Worm (Caenorhabditis elegans): Measurements from ENCODE around the gene F41E7.9.

DNA sequence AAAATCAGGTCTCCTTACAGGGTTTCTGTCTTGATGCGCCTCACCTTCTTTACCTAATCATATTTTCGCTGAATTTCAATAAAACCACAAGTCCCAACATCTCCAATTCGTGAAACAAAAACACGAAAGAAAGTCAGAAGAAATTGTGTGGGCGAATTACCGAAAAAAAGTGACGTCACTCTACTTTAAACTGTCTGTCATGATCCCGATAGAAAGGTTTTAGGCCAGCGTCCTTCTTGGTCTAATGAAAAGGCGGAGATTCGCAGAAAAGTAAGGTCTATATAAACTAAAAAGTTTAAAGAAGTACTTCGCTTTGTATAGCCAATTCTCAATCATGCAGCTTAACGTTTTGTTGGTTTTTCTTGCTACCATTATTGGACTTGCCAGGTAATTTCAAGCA, 9.5 kb downstream of the F41E7.9 start, which contains the start of gene cnc-8:
- TF ChIP-seq ceh-9 (tag; optimal IDR thresholded peaks at IDR 0.05) = no peak
- TF ChIP-seq ets-4 (tag; optimal IDR thresholded peaks at IDR 0.05) = no peak
- TF ChIP-seq madf-2 (tag; optimal IDR thresholded peaks at IDR 0.05) = no peak
- TF ChIP-seq ceh-48 (tag; optimal IDR thresholded peaks at IDR 0.05) = no peak
- no peak for TF ChIP-seq unc-3 (GFP tag; conservative IDR thresholded peaks at IDR 0.05)
- TF ChIP-seq unc-3 (tag; optimal IDR thresholded peaks at IDR 0.05) = no peak
- TF ChIP-seq pat-9 (tag; optimal IDR thresholded peaks at IDR 0.05) = no peak
- TF ChIP-seq tbx-7 (tag; optimal IDR thresholded peaks at IDR 0.05) = no peak
- TF ChIP-seq nhr-232 (tag; optimal IDR thresholded peaks at IDR 0.05) = no peak
- no peak for TF ChIP-seq ama-1 (optimal IDR thresholded peaks at IDR 0.05)
- TF ChIP-seq unc-42 (tag; optimal IDR thresholded peaks at IDR 0.05) = no peak
